Worm (Caenorhabditis elegans) whole organism, L1 larva: ENCODE measurements around the gene F34H10.5.

ENCODE experiments used
- C04F5.9 ChIP-seq: sonication (generic microtip); optimal IDR thresholded peaks from 2 replicates; lab custom pipeline; 2016; ENCODE audit warnings: missing genetic modification characterization, missing compliant biosample characterization
- C16A3.4 ChIP-seq: fragments of 150-350 bp; optimal IDR thresholded peaks from 2 replicates; lab custom pipeline; 2014; ENCODE audit warnings: missing biosample characterization, missing genetic modification characterization
- C34B4.2 ChIP-seq: sonication (generic microtip); optimal IDR thresholded peaks from 2 replicates; lab custom pipeline; 2017; ENCODE audit warnings: mild to moderate bottlenecking, missing genetic modification characterization, missing compliant biosample characterization
- Y116A8C.19 ChIP-seq: sonication (generic microtip); optimal IDR thresholded peaks from 2 replicates; lab custom pipeline; 2016; ENCODE audit warnings: missing compliant biosample characterization, missing genetic modification characterization, borderline replicate concordance
- aly-2 ChIP-seq: fragments of 150-350 bp; optimal IDR thresholded peaks from 2 replicates; lab custom pipeline; 2014; ENCODE audit warnings: missing biosample characterization, missing genetic modification characterization
- ama-1 ChIP-seq: fragments of 150-350 bp; optimal IDR thresholded peaks from 2 replicates; lab custom pipeline; 2014
- blmp-1 ChIP-seq: fragments of 150-350 bp; optimal IDR thresholded peaks from 2 replicates; lab custom pipeline; 2014; ENCODE audit warnings: missing biosample characterization, missing genetic modification characterization
- ceh-63 ChIP-seq: fragments of 200-800 bp; sonication (Bioruptor generic); optimal IDR thresholded peaks from 2 replicates; lab custom pipeline; 2018; ENCODE audit warnings: mild to moderate bottlenecking, missing genetic modification characterization, missing compliant biosample characterization
- ceh-8 ChIP-seq: fragments of 200-800 bp; sonication (Bioruptor generic); optimal IDR thresholded peaks from 2 replicates; lab custom pipeline; 2018; ENCODE audit warnings: mild to moderate bottlenecking, missing genetic modification characterization, moderate library complexity, missing compliant biosample characterization
- ceh-82 ChIP-seq, 3 experiments: fragments of 150-350 bp in 1 of 3; sonication (generic microtip) in 2 of 3; optimal IDR thresholded peaks; 2 replicates each; lab custom pipeline; 2014 to 2017; ENCODE audit warnings: missing biosample characterization in 3 of 3, missing genetic modification characterization in 3 of 3
- ceh-90 ChIP-seq: sonication (generic microtip); optimal IDR thresholded peaks from 2 replicates; lab custom pipeline; 2016; ENCODE audit warnings: missing genetic modification characterization, missing compliant biosample characterization
- efl-1 ChIP-seq, 4 experiments: fragments of 150-350 bp; optimal IDR thresholded peaks in 3 of 4; peaks in 1 of 4; 1 replicate in 1 of 4; 2 replicates in 3 of 4; lab custom pipeline; 2014; ENCODE audit warnings: missing biosample characterization in 2 of 4, missing genetic modification characterization in 2 of 4, missing genetic modification reagents in 2 of 4
- efl-3 ChIP-seq: fragments of 200-800 bp; sonication (Bioruptor generic); optimal IDR thresholded peaks from 2 replicates; lab custom pipeline; 2018; ENCODE audit warnings: mild to moderate bottlenecking, missing genetic modification characterization, missing compliant biosample characterization
- egl-27 ChIP-seq, 2 experiments: fragments of 150-350 bp in 1 of 2; sonication (generic microtip); optimal IDR thresholded peaks; 3 replicates each; lab custom pipeline; 2017 to 2018; ENCODE audit warnings: missing biosample characterization in 2 of 2, missing genetic modification characterization in 2 of 2, missing genetic modification reagents in 2 of 2
- elt-2 ChIP-seq: sonication (generic microtip); optimal IDR thresholded peaks from 2 replicates; lab custom pipeline; 2016; ENCODE audit warnings: missing genetic modification characterization, mild to moderate bottlenecking, inconsistent platforms, missing compliant biosample characterization, missing genetic modification reagents
- elt-3 ChIP-seq, 6 experiments: fragments of 150-350 bp in 1 of 6; sonication (generic microtip); optimal IDR thresholded peaks; 2 replicates each; lab custom pipeline; 2017 to 2018; ENCODE audit warnings: missing biosample characterization in 6 of 6, missing genetic modification characterization in 6 of 6, inconsistent platforms in 1 of 6
- ets-5 ChIP-seq: fragments of 200-800 bp; sonication (Bioruptor generic); IDR thresholded peaks from 2 replicates; pipeline ENCODE4 v1.3.6; 2022; ENCODE audit warnings: missing genetic modification characterization, missing compliant biosample characterization
- fkh-10 ChIP-seq: sonication (generic microtip); optimal IDR thresholded peaks from 2 replicates; lab custom pipeline; 2017; ENCODE audit warnings: missing biosample characterization, missing genetic modification reagents, missing genetic modification characterization
- fos-1 ChIP-seq: fragments of 150-350 bp; optimal IDR thresholded peaks from 2 replicates; lab custom pipeline; 2014; ENCODE audit warnings: missing biosample characterization, missing genetic modification characterization
- hlh-17 ChIP-seq: fragments of 200-800 bp; sonication (Bioruptor generic); optimal IDR thresholded peaks from 2 replicates; lab custom pipeline; 2018; ENCODE audit warnings: missing genetic modification characterization, mild to moderate bottlenecking, missing compliant biosample characterization, moderate library complexity, borderline replicate concordance
- hpl-2 ChIP-seq: fragments of 150-350 bp; optimal IDR thresholded peaks from 2 replicates; lab custom pipeline; 2014; ENCODE audit warnings: missing biosample characterization, missing genetic modification reagents, missing genetic modification characterization
- jun-1 ChIP-seq: fragments of 150-350 bp; optimal IDR thresholded peaks from 2 replicates; lab custom pipeline; 2014; ENCODE audit warnings: missing biosample characterization, missing genetic modification reagents, missing genetic modification characterization
- lin-14 ChIP-seq: fragments of 200-800 bp; sonication (Bioruptor generic); optimal IDR thresholded peaks from 2 replicates; lab custom pipeline; 2018; ENCODE audit warnings: mild to moderate bottlenecking, missing genetic modification characterization, moderate library complexity, missing compliant biosample characterization
- lin-35 ChIP-seq, 2 experiments: fragments of 150-350 bp; optimal IDR thresholded peaks; 2 replicates each; lab custom pipeline; 2014; ENCODE audit warnings: missing biosample characterization in 2 of 2, missing genetic modification characterization in 2 of 2, missing genetic modification reagents in 2 of 2
- lsy-2 ChIP-seq, 2 experiments: fragments of 150-350 bp; optimal IDR thresholded peaks; 2 replicates each; lab custom pipeline; 2014; ENCODE audit warnings: missing biosample characterization in 2 of 2, missing genetic modification characterization in 2 of 2
- mab-9 ChIP-seq: fragments of 200-800 bp; sonication (Bioruptor generic); IDR thresholded peaks from 2 replicates; pipeline ENCODE4 v1.3.6; 2022; ENCODE audit warnings: missing genetic modification reagents, missing genetic modification characterization, missing compliant biosample characterization
- mdl-1 ChIP-seq, 2 experiments: fragments of 150-350 bp; optimal IDR thresholded peaks; 2 replicates each; lab custom pipeline; 2014 to 2017; ENCODE audit warnings: missing biosample characterization in 2 of 2, missing genetic modification characterization in 2 of 2, inconsistent platforms in 1 of 2
- mef-2 ChIP-seq: fragments of 150-350 bp; optimal IDR thresholded peaks from 2 replicates; lab custom pipeline; 2014; ENCODE audit warnings: missing biosample characterization, missing genetic modification characterization
- mep-1 ChIP-seq: fragments of 150-350 bp; optimal IDR thresholded peaks from 2 replicates; lab custom pipeline; 2014; ENCODE audit warnings: missing biosample characterization, missing genetic modification characterization
- nhr-11 ChIP-seq: fragments of 150-350 bp; optimal IDR thresholded peaks from 2 replicates; lab custom pipeline; 2014; ENCODE audit warnings: missing biosample characterization, missing genetic modification characterization
- nhr-19 ChIP-seq: fragments of 200-800 bp; sonication (Bioruptor generic); conservative IDR thresholded peaks from 2 replicates; pipeline ENCODE4 v1.3.6; 2022; ENCODE audit warnings: missing genetic modification characterization, missing compliant biosample characterization
- nhr-20 ChIP-seq: sonication (generic microtip); optimal IDR thresholded peaks from 2 replicates; lab custom pipeline; 2016; ENCODE audit warnings: mild to moderate bottlenecking, missing genetic modification characterization, missing compliant biosample characterization
- nhr-237 ChIP-seq: fragments of 150-350 bp; optimal IDR thresholded peaks from 2 replicates; lab custom pipeline; 2014; ENCODE audit warnings: missing biosample characterization, missing genetic modification characterization
- nhr-47 ChIP-seq: sonication (generic microtip); optimal IDR thresholded peaks from 2 replicates; lab custom pipeline; 2016; ENCODE audit warnings: mild to moderate bottlenecking, missing genetic modification characterization, moderate library complexity, missing compliant biosample characterization
- nhr-71 ChIP-seq: sonication (generic microtip); optimal IDR thresholded peaks from 2 replicates; lab custom pipeline; 2016; ENCODE audit warnings: mild to moderate bottlenecking, missing genetic modification characterization, moderate library complexity, missing compliant biosample characterization
- nhr-76 ChIP-seq: sonication (generic microtip); optimal IDR thresholded peaks from 2 replicates; lab custom pipeline; 2017; ENCODE audit warnings: missing biosample characterization, missing genetic modification characterization
- nhr-84 ChIP-seq: sonication (generic microtip); optimal IDR thresholded peaks from 2 replicates; lab custom pipeline; 2017; ENCODE audit warnings: missing biosample characterization, missing genetic modification characterization
- nhr-85 ChIP-seq: sonication (generic microtip); peaks from one replicate; lab custom pipeline; 2016; ENCODE audit warnings: missing genetic modification characterization, inconsistent platforms, missing compliant biosample characterization
- nhr-90 ChIP-seq: sonication (generic microtip); optimal IDR thresholded peaks from 2 replicates; lab custom pipeline; 2016; ENCODE audit warnings: mild to moderate bottlenecking, missing genetic modification characterization, missing compliant biosample characterization; ENCODE audit not compliant: poor library complexity
- rnt-1 ChIP-seq: sonication (generic microtip); optimal IDR thresholded peaks from 2 replicates; lab custom pipeline; 2016; ENCODE audit warnings: mild to moderate bottlenecking, missing genetic modification characterization, moderate library complexity, missing compliant biosample characterization
- snu-23 ChIP-seq: sonication (generic microtip); optimal IDR thresholded peaks from 2 replicates; lab custom pipeline; 2016; ENCODE audit warnings: missing genetic modification characterization, missing compliant biosample characterization
- sptf-1 ChIP-seq: fragments of 150-350 bp; optimal IDR thresholded peaks from 2 replicates; lab custom pipeline; 2014; ENCODE audit warnings: missing biosample characterization, missing genetic modification characterization
- sup-37 ChIP-seq: fragments of 200-800 bp; sonication (Bioruptor generic); optimal IDR thresholded peaks from 2 replicates; lab custom pipeline; 2018; ENCODE audit warnings: mild to moderate bottlenecking, missing genetic modification characterization, missing compliant biosample characterization
- swsn-7 ChIP-seq: sonication (generic microtip); optimal IDR thresholded peaks from 2 replicates; lab custom pipeline; 2016; ENCODE audit warnings: missing genetic modification characterization, missing compliant biosample characterization
- tbx-2 ChIP-seq: sonication (generic microtip); optimal IDR thresholded peaks from 2 replicates; lab custom pipeline; 2016; ENCODE audit warnings: missing genetic modification characterization, missing compliant biosample characterization
- tlp-1 ChIP-seq: fragments of 150-350 bp; optimal IDR thresholded peaks from 2 replicates; lab custom pipeline; 2014; ENCODE audit warnings: missing biosample characterization, missing genetic modification characterization
- unc-86 ChIP-seq: sonication (generic microtip); optimal IDR thresholded peaks from 2 replicates; lab custom pipeline; 2016; ENCODE audit warnings: missing genetic modification characterization, missing compliant biosample characterization
- unc-98 ChIP-seq: fragments of 200-800 bp; sonication (Bioruptor generic); IDR thresholded peaks from 2 replicates; pipeline ENCODE4 v1.3.6; 2022; ENCODE audit warnings: missing genetic modification characterization, missing compliant biosample characterization
- vab-15 ChIP-seq: sonication (generic microtip); optimal IDR thresholded peaks from 2 replicates; lab custom pipeline; 2017; ENCODE audit warnings: missing genotype, mild to moderate bottlenecking, missing genetic modification characterization, missing compliant biosample characterization
- zip-4 ChIP-seq: fragments of 200-800 bp; sonication (Bioruptor generic); optimal IDR thresholded peaks from 2 replicates; lab custom pipeline; 2018; ENCODE audit warnings: mild to moderate bottlenecking, missing genetic modification characterization, moderate library complexity, missing compliant biosample characterization
- ztf-11 ChIP-seq, 2 experiments: sonication (generic microtip); optimal IDR thresholded peaks; 2 replicates each; lab custom pipeline; 2016 to 2017; ENCODE audit warnings: missing genetic modification characterization in 2 of 2, missing biosample characterization in 1 of 2, missing compliant biosample characterization in 1 of 2

Gene F34H10.5

ce11 chrX:9667391-9667790 is 31.9 kb downstream of the F34H10.5 start (continued):
- peak in 1 of 2 experiments; percentile 36 for TF ChIP-seq mdl-1 (tag; optimal IDR thresholded peaks at IDR 0.05; lab: Kevin White, UChicago)
- peak; percentile 76 for TF ChIP-seq nhr-20 (tag; lab: Kevin White, UChicago)
- TF ChIP-seq elt-3 (tag; optimal IDR thresholded peaks at IDR 0.05; lab: Kevin White, UChicago): peak in 4 of 6 experiments; percentile 1 to 93 (median 36)
- TF ChIP-seq ceh-8 (GFP tag; lab: Kevin White, UChicago): no peak

- no peak for TF ChIP-seq aly-2 (tag; lab: Kevin White, UChicago)
- no peak for TF ChIP-seq nhr-237 (tag; lab: Kevin White, UChicago)
- TF ChIP-seq vab-15 (tag; lab: Kevin White, UChicago): no peak
- no peak for TF ChIP-seq blmp-1 (tag; lab: Kevin White, UChicago)
- no peak for TF ChIP-seq efl-3 (GFP tag; lab: Kevin White, UChicago)
- TF ChIP-seq nhr-11 (tag; lab: Kevin White, UChicago): no peak
- no peak for TF ChIP-seq mef-2
- no peak for TF ChIP-seq mab-9
- TF ChIP-seq lin-14: peak; percentile 86
- no peak for TF ChIP-seq unc-98 (GFP tag; lab: Robert Waterston, UW)
- no peak for TF ChIP-seq ama-1 (lab: Kevin White, UChicago)
- no peak for TF ChIP-seq egl-27 (tag; optimal IDR thresholded peaks at IDR 0.05; lab: Kevin White, UChicago)
- no peak for TF ChIP-seq nhr-84 (tag; lab: Kevin White, UChicago)
- TF ChIP-seq mep-1 (tag; lab: Kevin White, UChicago): no peak
- TF ChIP-seq C34B4.2 (tag; lab: Kevin White, UChicago): no peak
- peak in 1 of 3 experiments; percentile 39 for TF ChIP-seq ceh-82 (tag; optimal IDR thresholded peaks at IDR 0.05; lab: Kevin White, UChicago)
- no peak for TF ChIP-seq efl-1 (optimal IDR thresholded peaks at IDR 0.05; lab: Kevin White, UChicago)
- peak in 1 of 2 experiments; percentile 10 for TF ChIP-seq efl-1 (GFP tag; optimal IDR thresholded peaks at IDR 0.05 in 1 of 2; lab: Kevin White, UChicago)
- no peak for TF ChIP-seq elt-2 (tag; lab: Kevin White, UChicago)
- peak; percentile 18 for TF ChIP-seq swsn-7 (tag; lab: Kevin White, UChicago)
- no peak for TF ChIP-seq tbx-2 (tag; lab: Kevin White, UChicago)
- TF ChIP-seq Y116A8C.19 (tag; lab: Kevin White, UChicago): no peak
- TF ChIP-seq hlh-17: no peak
- no peak for TF ChIP-seq nhr-76
- TF ChIP-seq hpl-2 (GFP tag; lab: Kevin White, UChicago): no peak
- no peak for TF ChIP-seq jun-1
- no peak for TF ChIP-seq sup-37 (GFP tag; lab: Kevin White, UChicago)
- peak; percentile 26 for TF ChIP-seq snu-23 (GFP tag; lab: Kevin White, UChicago)
- no peak for TF ChIP-seq ets-5 (GFP tag; lab: Robert Waterston, UW)
- TF ChIP-seq sptf-1 (tag; lab: Kevin White, UChicago): no peak
- TF ChIP-seq nhr-47 (tag; lab: Kevin White, UChicago): peak; percentile 8
- peak in 1 of 2 experiments; percentile 3 for TF ChIP-seq mdl-1 (tag; optimal IDR thresholded peaks at IDR 0.05; lab: Kevin White, UChicago)
- TF ChIP-seq C04F5.9 (tag; lab: Kevin White, UChicago): no peak
- TF ChIP-seq ceh-90 (tag; lab: Kevin White, UChicago): no peak
- peak; percentile 27 for TF ChIP-seq rnt-1 (tag; lab: Kevin White, UChicago)
- peak in 1 of 2 experiments; percentile 23 for TF ChIP-seq lin-35 (GFP tag; optimal IDR thresholded peaks at IDR 0.05; lab: Kevin White, UChicago)
- TF ChIP-seq zip-4 (GFP tag; lab: Kevin White, UChicago): no peak
- peak in 1 of 2 experiments; percentile 30 for TF ChIP-seq lsy-2 (tag; optimal IDR thresholded peaks at IDR 0.05; lab: Kevin White, UChicago)
- no peak for TF ChIP-seq fos-1 (tag; lab: Kevin White, UChicago)
- TF ChIP-seq nhr-90 (tag; lab: Kevin White, UChicago): no peak
- no peak for TF ChIP-seq tlp-1 (tag; lab: Kevin White, UChicago)
- peak; percentile 11 for TF ChIP-seq nhr-85 (tag; lab: Kevin White, UChicago)
- peak; percentile 42 for TF ChIP-seq nhr-71 (tag; lab: Kevin White, UChicago)
- no peak for TF ChIP-seq C16A3.4 (tag; lab: Kevin White, UChicago)
- TF ChIP-seq fkh-10 (GFP tag; lab: Kevin White, UChicago): peak; percentile 29
- peak; percentile 9 for TF ChIP-seq unc-86 (tag; lab: Kevin White, UChicago)
- peak; percentile 16; the same call in 1 of the 2 replicates for TF ChIP-seq nhr-19
- TF ChIP-seq ceh-63 (GFP tag; lab: Kevin White, UChicago): no peak
- TF ChIP-seq ztf-11 (tag; optimal IDR thresholded peaks at IDR 0.05; lab: Kevin White, UChicago): no peak
Observed at ce11 chrX:9668554-9668953, 33.1 kb downstream of the F34H10.5 start, which contains the start of gene T14B1.1. T14B1.1 (minus strand) TSS chrX:9668723.
